Worm (Caenorhabditis elegans) whole organism, L4 larva: ENCODE data around the gene tbc-20.

Experiments
- F10B5.3 ChIP-seq: sonication (generic microtip); optimal IDR thresholded peaks from 2 replicates; lab custom pipeline; 2016; ENCODE audit warnings: mild to moderate bottlenecking, missing genetic modification characterization, missing compliant biosample characterization
- F26F4.8 ChIP-seq: fragments of 200-800 bp; sonication (Bioruptor generic); conservative IDR thresholded peaks from 2 replicates; pipeline ENCODE4 v1.3.6; 2022; ENCODE audit warnings: missing genetic modification characterization, missing compliant biosample characterization
- F49E8.2 ChIP-seq: sonication (generic microtip); optimal IDR thresholded peaks from 2 replicates; lab custom pipeline; 2016; ENCODE audit warnings: missing compliant biosample characterization, mild to moderate bottlenecking, missing genetic modification characterization, borderline replicate concordance
- T20F7.1 ChIP-seq: fragments of 200-800 bp; sonication (Bioruptor generic); optimal IDR thresholded peaks from 2 replicates; lab custom pipeline; 2018; ENCODE audit warnings: mild to moderate bottlenecking, missing genetic modification characterization, missing compliant biosample characterization
- Y105C5A.15 ChIP-seq: fragments of 200-800 bp; sonication (Bioruptor generic); IDR thresholded peaks from 2 replicates; pipeline ENCODE4 v1.3.6; 2022; ENCODE audit warnings: missing genetic modification characterization, missing compliant biosample characterization
- Y75B8A.6 ChIP-seq: fragments of 200-800 bp; sonication (Bioruptor generic); IDR thresholded peaks from 2 replicates; pipeline ENCODE4 v1.3.6; 2022; ENCODE audit warnings: missing genetic modification reagents, missing genetic modification characterization, missing compliant biosample characterization
- ZK546.5 ChIP-seq, 2 experiments: sonication (generic microtip); optimal IDR thresholded peaks; 2 replicates each; lab custom pipeline; 2017; ENCODE audit warnings: missing biosample characterization in 2 of 2, missing genetic modification characterization in 2 of 2
- aha-1 ChIP-seq: fragments of 150-350 bp; peaks from one replicate; lab custom pipeline; 2014; ENCODE audit warnings: missing biosample characterization, missing genetic modification characterization
- ama-1 ChIP-seq: fragments of 150-350 bp; optimal IDR thresholded peaks from 2 replicates; lab custom pipeline; 2014; ENCODE audit warnings: inconsistent platforms, mixed read lengths
- arid-1 ChIP-seq: fragments of 200-800 bp; sonication (Bioruptor generic); conservative IDR thresholded peaks from 2 replicates; pipeline ENCODE4 v1.3.6; 2022; ENCODE audit warnings: missing genetic modification reagents, missing genetic modification characterization, missing compliant biosample characterization
- ceh-28 ChIP-seq: fragments of 150-350 bp; optimal IDR thresholded peaks from 2 replicates; lab custom pipeline; 2014; ENCODE audit warnings: missing biosample characterization, missing genetic modification reagents, missing genetic modification characterization
- ceh-82 ChIP-seq: sonication (generic microtip); optimal IDR thresholded peaks from 2 replicates; lab custom pipeline; 2017; ENCODE audit warnings: missing biosample characterization, missing genetic modification characterization
- ces-1 ChIP-seq: fragments of 150-350 bp; sonication (generic microtip); optimal IDR thresholded peaks from 4 replicates; lab custom pipeline; 2014; ENCODE audit warnings: missing biosample characterization, missing genetic modification reagents, missing genetic modification characterization
- cey-2 ChIP-seq: sonication (generic microtip); optimal IDR thresholded peaks from 3 replicates; lab custom pipeline; 2017; ENCODE audit warnings: missing genetic modification characterization, mild to moderate bottlenecking, missing compliant biosample characterization, antibody characterized with exemption, borderline replicate concordance; ENCODE audit not compliant: insufficient read depth
- daf-16 ChIP-seq, 3 experiments: sonication (generic microtip); optimal IDR thresholded peaks; 2 replicates each; lab custom pipeline; 2016 to 2017; ENCODE audit warnings: missing genetic modification characterization in 3 of 3, missing genetic modification reagents in 3 of 3, mild to moderate bottlenecking in 2 of 3, missing compliant biosample characterization in 2 of 3, missing biosample characterization in 1 of 3, moderate library complexity in 1 of 3
- daf-19 ChIP-seq: fragments of 200-800 bp; sonication (Bioruptor generic); conservative IDR thresholded peaks from 2 replicates; pipeline ENCODE4 v1.3.6; 2022; ENCODE audit warnings: missing genetic modification characterization, missing compliant biosample characterization
- daf-8 ChIP-seq: fragments of 200-800 bp; sonication (Bioruptor generic); IDR thresholded peaks from 2 replicates; pipeline ENCODE4 v1.3.6; 2022; ENCODE audit warnings: missing genetic modification characterization, missing compliant biosample characterization
- dmd-8 ChIP-seq: fragments of 200-800 bp; sonication (Bioruptor generic); IDR thresholded peaks from 2 replicates; pipeline ENCODE4 v1.3.6; 2022; ENCODE audit warnings: missing genetic modification characterization, missing compliant biosample characterization
- dpl-1 ChIP-seq: fragments of 150-350 bp; optimal IDR thresholded peaks from 2 replicates; lab custom pipeline; 2014; ENCODE audit warnings: missing biosample characterization, missing genetic modification reagents, missing genetic modification characterization
- duxl-1 ChIP-seq: sonication (generic microtip); optimal IDR thresholded peaks from 2 replicates; lab custom pipeline; 2016; ENCODE audit warnings: mild to moderate bottlenecking, missing genetic modification characterization, moderate library complexity, missing compliant biosample characterization; ENCODE audit not compliant: poor library complexity
- egl-27 ChIP-seq: sonication (generic microtip); optimal IDR thresholded peaks from 3 replicates; lab custom pipeline; 2017; ENCODE audit warnings: missing biosample characterization, missing genetic modification reagents, missing genetic modification characterization
- egl-43 ChIP-seq: fragments of 200-800 bp; sonication (Bioruptor generic); IDR thresholded peaks from 2 replicates; pipeline ENCODE4 v1.3.6; 2022; ENCODE audit warnings: missing genetic modification reagents, missing genetic modification characterization, missing compliant biosample characterization
- fos-1 ChIP-seq: fragments of 150-350 bp; optimal IDR thresholded peaks from 2 replicates; lab custom pipeline; 2014; ENCODE audit warnings: missing biosample characterization, missing genetic modification characterization
- hlh-11 ChIP-seq: fragments of 200-800 bp; sonication (Bioruptor generic); optimal IDR thresholded peaks from 2 replicates; lab custom pipeline; 2018; ENCODE audit warnings: mild to moderate bottlenecking, missing genetic modification characterization, missing compliant biosample characterization
- jun-1 ChIP-seq: fragments of 150-350 bp; optimal IDR thresholded peaks from 2 replicates; lab custom pipeline; 2014; ENCODE audit warnings: missing biosample characterization, missing genetic modification reagents, missing genetic modification characterization
- lin-13 ChIP-seq: fragments of 150-350 bp; optimal IDR thresholded peaks from 2 replicates; lab custom pipeline; 2014; ENCODE audit warnings: missing biosample characterization, missing genetic modification reagents, missing genetic modification characterization
- lin-39 ChIP-seq: fragments of 150-350 bp; optimal IDR thresholded peaks from 2 replicates; lab custom pipeline; 2014; ENCODE audit warnings: missing biosample characterization, missing genetic modification reagents, missing genetic modification characterization
- lir-3 ChIP-seq: sonication (generic microtip); optimal IDR thresholded peaks from 2 replicates; lab custom pipeline; 2016; ENCODE audit warnings: mild to moderate bottlenecking, missing genetic modification characterization, missing compliant biosample characterization
- madf-5 ChIP-seq, 2 experiments: fragments of 200-800 bp; sonication (Bioruptor generic); IDR thresholded peaks; 2 replicates each; pipeline ENCODE4 v1.3.6; 2022; ENCODE audit warnings: missing compliant biosample characterization in 2 of 2, missing genetic modification characterization in 2 of 2
- madf-9 ChIP-seq: fragments of 200-800 bp; sonication (Bioruptor generic); conservative IDR thresholded peaks from 2 replicates; pipeline ENCODE4 v1.3.6; 2022; ENCODE audit warnings: missing genetic modification reagents, missing genetic modification characterization, missing compliant biosample characterization
- mdl-1 ChIP-seq, 2 experiments: fragments of 150-350 bp in 1 of 2; sonication (generic microtip) in 1 of 2; optimal IDR thresholded peaks; 2 replicates each; lab custom pipeline; 2014 to 2017; ENCODE audit warnings: missing biosample characterization in 2 of 2, missing genetic modification characterization in 2 of 2
- mdt-29 ChIP-seq: fragments of 200-800 bp; sonication (Bioruptor generic); IDR thresholded peaks from 2 replicates; pipeline ENCODE4 v1.3.6; 2022; ENCODE audit warnings: missing genetic modification reagents, missing genetic modification characterization, missing compliant biosample characterization
- mep-1 ChIP-seq: fragments of 150-350 bp; sonication (generic microtip); optimal IDR thresholded peaks from 3 replicates; lab custom pipeline; 2014; ENCODE audit warnings: missing biosample characterization, missing genetic modification characterization
- mxl-2 ChIP-seq: fragments of 200-800 bp; sonication (Bioruptor generic); conservative IDR thresholded peaks from 2 replicates; pipeline ENCODE4 v1.3.6; 2022; ENCODE audit warnings: missing genetic modification reagents, missing genetic modification characterization, missing compliant biosample characterization
- nhr-102 ChIP-seq: sonication (generic microtip); optimal IDR thresholded peaks from 2 replicates; lab custom pipeline; 2016; ENCODE audit warnings: mild to moderate bottlenecking, missing genetic modification characterization, moderate library complexity, missing compliant biosample characterization
- nhr-111 ChIP-seq: fragments of 200-800 bp; sonication (Bioruptor generic); optimal IDR thresholded peaks from 2 replicates; lab custom pipeline; 2018; ENCODE audit warnings: mild to moderate bottlenecking, missing genetic modification characterization, missing compliant biosample characterization
- nhr-28 ChIP-seq: fragments of 150-350 bp; optimal IDR thresholded peaks from 2 replicates; lab custom pipeline; 2014; ENCODE audit warnings: missing biosample characterization, missing genetic modification characterization
- nhr-42 ChIP-seq: fragments of 200-800 bp; sonication (Bioruptor generic); IDR thresholded peaks from 2 replicates; pipeline ENCODE4 v1.3.6; 2022; ENCODE audit warnings: missing genetic modification characterization, missing compliant biosample characterization
- nhr-6 ChIP-seq: fragments of 150-350 bp; optimal IDR thresholded peaks from 2 replicates; lab custom pipeline; 2014; ENCODE audit warnings: missing biosample characterization, missing genetic modification characterization
- rbr-2 ChIP-seq: sonication (generic microtip); optimal IDR thresholded peaks from 2 replicates; lab custom pipeline; 2016; ENCODE audit warnings: missing genotype, missing genetic modification characterization, missing compliant biosample characterization
- saeg-2 ChIP-seq: fragments of 200-800 bp; sonication (Bioruptor generic); IDR thresholded peaks from 2 replicates; pipeline ENCODE4 v1.3.6; 2022; ENCODE audit warnings: missing genetic modification reagents, missing genetic modification characterization, missing compliant biosample characterization
- sdz-12 ChIP-seq: fragments of 200-800 bp; sonication (Bioruptor generic); optimal IDR thresholded peaks from 2 replicates; lab custom pipeline; 2018; ENCODE audit warnings: mild to moderate bottlenecking, missing genetic modification characterization, missing compliant biosample characterization
- skn-1 ChIP-seq: fragments of 150-350 bp; optimal IDR thresholded peaks from 2 replicates; lab custom pipeline; 2014; ENCODE audit warnings: missing biosample characterization, missing genetic modification characterization
- tra-1 ChIP-seq: fragments of 200-800 bp; sonication (Bioruptor generic); IDR thresholded peaks from 2 replicates; pipeline ENCODE4 v1.3.6; 2022; ENCODE audit warnings: missing genetic modification reagents, missing genetic modification characterization, missing compliant biosample characterization
- unc-39 ChIP-seq: sonication (generic microtip); optimal IDR thresholded peaks from 2 replicates; lab custom pipeline; 2017; ENCODE audit warnings: missing biosample characterization, missing genetic modification characterization
- unc-62 ChIP-seq, 3 experiments: fragments of 150-350 bp in 1 of 3; sonication (generic microtip); optimal IDR thresholded peaks in 2 of 3; peaks in 1 of 3; 1 replicate in 1 of 3; 2 replicates in 2 of 3; lab custom pipeline; 2014 to 2017; ENCODE audit warnings: missing biosample characterization in 3 of 3, missing genetic modification characterization in 3 of 3, missing genetic modification reagents in 3 of 3, missing genotype in 1 of 3
- vab-7 ChIP-seq: fragments of 200-800 bp; sonication (Bioruptor generic); IDR thresholded peaks from 2 replicates; pipeline ENCODE4 v1.3.6; 2022; ENCODE audit warnings: missing genetic modification reagents, missing genetic modification characterization, missing compliant biosample characterization
- zag-1 ChIP-seq: fragments of 150-350 bp; optimal IDR thresholded peaks from 2 replicates; lab custom pipeline; 2014; ENCODE audit warnings: missing biosample characterization, missing genetic modification characterization
- zfp-2 ChIP-seq: sonication (generic microtip); optimal IDR thresholded peaks from 2 replicates; lab custom pipeline; 2016; ENCODE audit warnings: mild to moderate bottlenecking, missing genetic modification characterization, missing compliant biosample characterization
- zip-2 ChIP-seq: fragments of 150-350 bp; optimal IDR thresholded peaks from 2 replicates; lab custom pipeline; 2014; ENCODE audit warnings: missing biosample characterization, missing genetic modification characterization

The tbc-20 gene

DNA sequence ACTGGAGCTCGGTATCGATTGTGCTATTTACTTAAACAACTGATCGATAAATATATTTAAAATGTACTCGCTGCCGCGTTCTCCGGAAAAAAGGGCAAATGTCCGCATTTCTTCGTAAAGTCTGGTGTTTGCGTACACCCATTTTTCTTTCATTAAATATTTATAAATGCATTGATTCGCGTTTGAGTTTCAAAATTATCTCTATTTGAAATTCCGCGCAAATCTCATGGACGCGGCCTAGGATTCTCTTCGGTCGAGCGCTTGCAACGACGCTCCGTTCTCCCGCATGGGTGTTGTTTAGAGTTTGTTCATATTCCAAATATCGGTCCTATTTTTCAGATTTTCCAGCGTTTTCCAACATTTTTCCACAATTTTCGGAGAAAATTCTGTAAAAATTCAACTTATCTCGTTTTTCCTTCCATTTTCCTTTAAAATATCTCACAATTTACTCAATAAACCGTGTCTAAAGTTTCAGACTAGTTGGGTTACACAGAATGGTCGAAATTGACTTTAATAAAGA, 3.3 kb upstream of the tbc-20 start, which contains the start of gene eif-3.B (continued):
- TF ChIP-seq lir-3 = no peak
- no peak for TF ChIP-seq lin-39 (tag; lab: Kevin White, UChicago)
- no peak for TF ChIP-seq dmd-8 (GFP tag; lab: Robert Waterston, UW)
- peak; percentile 43 for TF ChIP-seq ces-1 (GFP tag; lab: Kevin White, UChicago)
- no peak for TF ChIP-seq saeg-2 (GFP tag; lab: Robert Waterston, UW)
- TF ChIP-seq ceh-82 (tag; lab: Kevin White, UChicago) = no peak
- no peak for TF ChIP-seq ZK546.5 (tag; optimal IDR thresholded peaks at IDR 0.05; lab: Kevin White, UChicago)
- TF ChIP-seq vab-7 = peak; percentile 36; the same call in 1 of the 2 replicates
- 0 out of 2 replicates have a peak, but pooled peaks have one; percentile 53 for TF ChIP-seq arid-1 (GFP tag; lab: Robert Waterston, UW)
- peak; percentile 98 for TF ChIP-seq T20F7.1
- no peak for TF ChIP-seq zag-1 (tag; lab: Kevin White, UChicago)
- no peak for TF ChIP-seq daf-8 (GFP tag; lab: Robert Waterston, UW)
- TF ChIP-seq daf-19 (GFP tag; lab: Robert Waterston, UW) = peak; percentile 65; the same call in 1 of the 2 replicates
- no peak for TF ChIP-seq nhr-111 (GFP tag; lab: Kevin White, UChicago)
- TF ChIP-seq tra-1 (GFP tag; lab: Robert Waterston, UW) = no peak
- TF ChIP-seq daf-16 (GFP tag; optimal IDR thresholded peaks at IDR 0.05; lab: Kevin White, UChicago) = peak in 1 of 2 experiments; percentile 72
- TF ChIP-seq daf-16 (tag; optimal IDR thresholded peaks at IDR 0.05; lab: Kevin White, UChicago) = peak; percentile 46
- TF ChIP-seq zfp-2 = no peak
- TF ChIP-seq unc-62 (GFP tag; optimal IDR thresholded peaks at IDR 0.05 in 1 of 2; lab: Kevin White, UChicago) = no peak
- TF ChIP-seq unc-62 (tag; optimal IDR thresholded peaks at IDR 0.05; lab: Kevin White, UChicago) = no peak
- peak; percentile 92 for TF ChIP-seq nhr-6 (tag; lab: Kevin White, UChicago)
- no peak for TF ChIP-seq unc-39
- TF ChIP-seq rbr-2 = peak; percentile 83
- TF ChIP-seq F49E8.2 = peak; percentile 20
- TF ChIP-seq F10B5.3 = peak; percentile 72
- no peak for TF ChIP-seq Y105C5A.15 (GFP tag; lab: Robert Waterston, UW)
- no peak for TF ChIP-seq ama-1 (lab: Kevin White, UChicago)
- no peak for TF ChIP-seq jun-1 (tag; lab: Kevin White, UChicago)
- TF ChIP-seq duxl-1 = peak; percentile 90
- peak; percentile 72 for TF ChIP-seq nhr-102 (tag; lab: Kevin White, UChicago)
- peak; percentile 14 for TF ChIP-seq sdz-12 (GFP tag; lab: Kevin White, UChicago)
- TF ChIP-seq fos-1 (tag; lab: Kevin White, UChicago) = no peak
- TF ChIP-seq madf-9 (GFP tag; lab: Robert Waterston, UW) = peak; percentile 66; the same call in 1 of the 2 replicates
- TF ChIP-seq egl-43 = peak; percentile 46; the same call in 1 of the 2 replicates
- TF ChIP-seq dpl-1 (GFP tag; lab: Kevin White, UChicago) = peak; percentile 98
- TF ChIP-seq aha-1 (tag; lab: Kevin White, UChicago) = peak; percentile 6
- peak; percentile 80 for TF ChIP-seq hlh-11 (tag; lab: Kevin White, UChicago)
- peak; percentile 88 for TF ChIP-seq nhr-42 (GFP tag; lab: Robert Waterston, UW)
- TF ChIP-seq zip-2 (tag; lab: Kevin White, UChicago) = peak; percentile 55
- no peak for TF ChIP-seq Y75B8A.6 (GFP tag; lab: Robert Waterston, UW)
- TF ChIP-seq ceh-28 (tag; lab: Kevin White, UChicago) = peak; percentile 7
- no peak for TF ChIP-seq mxl-2 (GFP tag; lab: Robert Waterston, UW)
- no peak for TF ChIP-seq F26F4.8 (GFP tag; lab: Robert Waterston, UW)
- no peak for TF ChIP-seq skn-1 (tag; lab: Kevin White, UChicago)
- peak; percentile 14 for TF ChIP-seq nhr-28 (tag; lab: Kevin White, UChicago)
- TF ChIP-seq cey-2 = no peak
- 0 out of 4 replicates have a peak, but pooled peaks of 1 of the 2 experiments have one; percentile 18 for TF ChIP-seq madf-5 (GFP tag; IDR thresholded peaks at IDR 0.05; lab: Robert Waterston, UW)
- TF ChIP-seq mdt-29 = no peak
- TF ChIP-seq lin-13 (GFP tag; lab: Kevin White, UChicago) = peak; percentile 82
- no peak for TF ChIP-seq egl-27 (tag; lab: Kevin White, UChicago)
- TF ChIP-seq mep-1 = peak; percentile 89
- TF ChIP-seq mdl-1 (tag; optimal IDR thresholded peaks at IDR 0.05; lab: Kevin White, UChicago) = peak in 1 of 2 experiments; percentile 21
